Worm (Caenorhabditis elegans): ENCODE data around the gene F54B3.4.

Gene F54B3.4

ce11 chrII:10284991-10285390, 14.0 kb upstream of the F54B3.4 start:
- no peak for TF ChIP-seq tra-1 (GFP tag; IDR thresholded peaks at IDR 0.05)
- TF ChIP-seq nhr-77 (tag; optimal IDR thresholded peaks at IDR 0.05), result no peak
- peak in 1 of 2 experiments; percentile 98 for TF ChIP-seq unc-62 (GFP tag; optimal IDR thresholded peaks at IDR 0.05 in 1 of 2)
- TF ChIP-seq unc-62 (tag; optimal IDR thresholded peaks at IDR 0.05), result no peak
- TF ChIP-seq lin-39 (tag; optimal IDR thresholded peaks at IDR 0.05), result no peak

ce11 chrII:10283145-10283544, 12.2 kb upstream of the F54B3.4 start:
- peak; percentile 69 for TF ChIP-seq aha-1 (tag)
- TF ChIP-seq cey-2 (tag; optimal IDR thresholded peaks at IDR 0.05; ENCODE audit: borderline replicate concordance, insufficient read depth), result no peak

- no peak for TF ChIP-seq ces-1 (GFP tag; optimal IDR thresholded peaks at IDR 0.05)
- TF ChIP-seq unc-62 (GFP tag; optimal IDR thresholded peaks at IDR 0.05 in 1 of 2), result no peak
- no peak for TF ChIP-seq unc-62 (tag; optimal IDR thresholded peaks at IDR 0.05)
- no peak for TF ChIP-seq hlh-30 (tag; optimal IDR thresholded peaks at IDR 0.05; ENCODE audit: insufficient read depth)
- TF ChIP-seq fkh-10 (GFP tag; optimal IDR thresholded peaks at IDR 0.05), result no peak
- peak in 1 of 2 experiments; percentile 2 for TF ChIP-seq mdl-1 (tag; optimal IDR thresholded peaks at IDR 0.05)
- no peak for TF ChIP-seq daf-19 (GFP tag; conservative IDR thresholded peaks at IDR 0.05)
- TF ChIP-seq pqm-1 (tag; optimal IDR thresholded peaks at IDR 0.05), result peak; percentile 27
- TF ChIP-seq dmd-6 (GFP tag; IDR thresholded peaks at IDR 0.05), result no peak
- no peak for TF ChIP-seq F49E8.2 (tag; optimal IDR thresholded peaks at IDR 0.05; ENCODE audit: borderline replicate concordance)
- no peak for TF ChIP-seq Y75B8A.6 (GFP tag; IDR thresholded peaks at IDR 0.05)
- TF ChIP-seq nhr-111 (GFP tag; optimal IDR thresholded peaks at IDR 0.05), result no peak
- TF ChIP-seq Y5F2A.4 (GFP tag; optimal IDR thresholded peaks at IDR 0.05), result no peak
- peak; percentile 17 for TF ChIP-seq dve-1 (tag; optimal IDR thresholded peaks at IDR 0.05; ENCODE audit: insufficient read depth)
- TF ChIP-seq gei-8 (GFP tag; optimal IDR thresholded peaks at IDR 0.05), result no peak
- no peak for TF ChIP-seq mxl-2 (GFP tag; conservative IDR thresholded peaks at IDR 0.05)
- no peak for TF ChIP-seq snpc-4 (tag; optimal IDR thresholded peaks at IDR 0.05)
These were observed 10.7 kb upstream of the F54B3.4 start for ce11 chrII:10281674-10282073.

- TF ChIP-seq pqm-1 (tag; optimal IDR thresholded peaks at IDR 0.05) (no peak), ctbp-1 (GFP tag; IDR thresholded peaks at IDR 0.05) (no peak), T26A8.4 (GFP tag; IDR thresholded peaks at IDR 0.05) (no peak), dve-1 (tag; optimal IDR thresholded peaks at IDR 0.05; ENCODE audit: insufficient read depth) (no peak), Y5F2A.4 (GFP tag; optimal IDR thresholded peaks at IDR 0.05) (no peak), dmd-8 (GFP tag; IDR thresholded peaks at IDR 0.05) (no peak), ceh-20 (GFP tag; IDR thresholded peaks at IDR 0.05) (no peak), skn-1 (tag; optimal IDR thresholded peaks at IDR 0.05) (no peak), attf-4 (tag; optimal IDR thresholded peaks at IDR 0.05) (no peak), madf-5 (GFP tag; IDR thresholded peaks at IDR 0.05) (no peak), ZK337.2 (GFP tag; IDR thresholded peaks at IDR 0.05) (no peak), nhr-25 (tag; optimal IDR thresholded peaks at IDR 0.05; ENCODE audit: borderline replicate concordance, insufficient read depth) (no peak), zfp-3 (GFP tag; conservative IDR thresholded peaks at IDR 0.05) (no peak), cey-2 (tag; optimal IDR thresholded peaks at IDR 0.05; ENCODE audit: borderline replicate concordance, insufficient read depth) (no peak), Y48G9A.11 (GFP tag; IDR thresholded peaks at IDR 0.05) (no peak), lin-15B (tag; optimal IDR thresholded peaks at IDR 0.05) (no peak), sdz-12 (GFP tag; optimal IDR thresholded peaks at IDR 0.05) (no peak), lin-39 (tag; optimal IDR thresholded peaks at IDR 0.05) (no peak)
These were observed 8.6 kb upstream of the F54B3.4 start, which contains the start of gene ZK971.1 for ce11 chrII:10279561-10279960. Gene ZK971.1 (minus strand): TSS chrII:10279661.
